Worm (Caenorhabditis elegans): ENCODE results near the gene mnk-1.
A peak's percentile ranks its signal among the peaks of the same experiment; 100 is the strongest.

DNA sequence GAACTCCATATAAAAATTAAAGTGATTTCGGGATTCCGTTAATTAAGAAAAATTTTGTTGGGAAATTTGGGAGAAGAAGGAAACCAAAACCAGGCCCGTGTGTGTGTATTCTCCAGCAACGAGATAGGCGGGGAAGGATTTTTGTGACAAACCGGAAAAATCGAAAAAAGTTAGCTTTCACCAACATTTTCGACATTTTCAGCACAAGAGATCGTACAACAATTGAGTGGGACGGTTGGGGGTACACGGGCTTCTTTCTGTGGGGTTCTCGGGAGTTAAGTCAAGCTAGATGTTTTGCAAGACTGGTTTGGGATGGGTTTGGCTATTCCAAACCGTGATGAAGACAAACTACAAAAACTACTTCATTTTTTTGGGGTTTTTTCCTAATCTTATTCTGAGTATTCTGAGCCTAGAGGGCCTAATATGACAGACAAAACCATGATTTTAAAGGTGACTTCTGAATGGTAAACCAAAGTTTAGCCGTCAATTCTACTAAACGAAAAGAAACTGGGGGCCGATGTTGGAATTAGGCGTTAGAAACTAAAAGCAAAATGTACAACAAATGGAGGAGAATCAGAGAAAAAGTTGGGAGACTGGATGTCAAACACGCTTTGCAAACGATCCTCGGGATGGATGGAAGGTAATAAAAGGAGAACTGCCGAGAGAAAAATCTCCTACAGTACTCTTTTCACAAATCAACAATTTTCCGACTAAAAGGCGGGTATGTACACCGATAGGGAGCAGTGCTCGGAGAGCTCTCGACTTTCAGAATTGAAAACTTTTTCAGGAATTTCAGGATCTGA, 12.0 kb downstream of the mnk-1 start:
- no peak for TF ChIP-seq nhr-11 (tag; optimal IDR thresholded peaks at IDR 0.05)
- no peak for TF ChIP-seq ceh-16 (tag; optimal IDR thresholded peaks at IDR 0.05)
- peak; percentile 11 for TF ChIP-seq ztf-4 (tag; optimal IDR thresholded peaks at IDR 0.05)
- no peak for TF ChIP-seq unc-62 (GFP tag; optimal IDR thresholded peaks at IDR 0.05)
- no peak for TF ChIP-seq nhr-77 (tag; optimal IDR thresholded peaks at IDR 0.05)
- TF ChIP-seq gmeb-1 (tag; optimal IDR thresholded peaks at IDR 0.05), result no peak
- no peak for TF ChIP-seq nhr-12 (tag; optimal IDR thresholded peaks at IDR 0.05)
- no peak for TF ChIP-seq skn-1 (tag; optimal IDR thresholded peaks at IDR 0.05)
- no peak for TF ChIP-seq egl-27 (tag; optimal IDR thresholded peaks at IDR 0.05)
- TF ChIP-seq elt-3 (tag; optimal IDR thresholded peaks at IDR 0.05), result no peak

Measured in whole organism, L2 larva.